Fruit fly (Drosophila melanogaster): ENCODE results near the gene TSG101.

DNA sequence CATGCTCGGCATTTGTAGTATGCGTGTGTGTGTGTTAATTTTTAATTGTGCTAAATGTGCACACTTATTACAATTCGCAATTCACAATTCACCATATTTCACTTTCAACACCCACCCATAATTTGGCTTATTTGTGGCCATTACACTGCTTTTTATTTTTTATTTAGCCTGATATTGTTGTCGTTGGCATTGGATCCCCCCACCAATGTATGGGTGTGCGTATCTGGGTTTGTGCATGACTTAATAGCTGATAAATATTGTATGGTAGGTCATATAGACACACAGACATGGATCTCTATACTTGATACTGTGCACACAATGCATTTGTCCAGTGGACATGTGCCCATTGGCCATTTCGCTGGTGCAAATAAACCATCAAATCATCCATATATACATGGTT lies 31.6 kb downstream of the TSG101 start:
- TF ChIP-seq CG11560 (tag; IDR thresholded peaks at IDR 0.05) (no peak), Sin3A (optimal IDR thresholded peaks at IDR 0.05) (no peak), lab (GFP tag; optimal IDR thresholded peaks at IDR 0.05) (no peak), usp (GFP tag; optimal IDR thresholded peaks at IDR 0.05) (no peak), fru (optimal IDR thresholded peaks at IDR 0.05) (no peak), kni (GFP tag; optimal IDR thresholded peaks at IDR 0.05) (no peak), bcd (GFP tag; optimal IDR thresholded peaks at IDR 0.05) (no peak), CG10209 (GFP tag; optimal IDR thresholded peaks at IDR 0.05) (no peak), CG12299 (tag; optimal IDR thresholded peaks at IDR 0.05) (no peak), CrebB (tag; optimal IDR thresholded peaks at IDR 0.05) (no peak), seq (GFP tag; IDR thresholded peaks at IDR 0.05) (no peak), nmo (GFP tag; optimal IDR thresholded peaks at IDR 0.05) (no peak), fd96Cb (tag; optimal IDR thresholded peaks at IDR 0.05) (no peak)
